Worm (Caenorhabditis elegans) whole organism, L4/young adult: ENCODE measurements around the gene F38H4.4.

Experiments
- W03F9.2 ChIP-seq: fragments of 150-350 bp; optimal IDR thresholded peaks from 2 replicates; lab custom pipeline; 2014; ENCODE audit warnings: missing biosample characterization, missing genetic modification characterization
- dao-5 ChIP-seq: sonication (generic microtip); optimal IDR thresholded peaks from 2 replicates; lab custom pipeline; 2016; ENCODE audit warnings: missing genotype, missing genetic modification characterization, moderate library complexity, missing compliant biosample characterization
- him-1 ChIP-seq: sonication (generic microtip); optimal IDR thresholded peaks from 2 replicates; lab custom pipeline; 2016; ENCODE audit warnings: missing genotype, missing genetic modification reagents, missing genetic modification characterization, missing compliant biosample characterization

DNA sequence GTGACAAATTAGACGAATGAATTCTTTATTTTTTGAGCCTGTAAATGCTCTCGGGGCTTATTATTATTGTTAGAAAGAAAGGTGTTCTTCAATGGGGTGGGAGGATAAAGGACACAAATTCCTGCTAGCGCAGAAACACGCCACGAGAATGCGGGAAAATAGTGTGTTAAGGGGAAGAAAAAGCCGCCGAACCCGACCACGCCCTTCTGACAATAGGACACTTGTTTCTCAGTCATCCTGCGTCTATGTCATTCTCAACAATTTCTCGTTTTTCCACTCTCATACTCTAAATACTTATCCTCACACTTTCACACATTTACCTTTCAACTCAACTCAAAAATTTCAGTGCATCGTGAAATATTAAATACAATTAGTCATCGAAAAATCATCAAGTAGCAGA is 34.2 kb upstream of the F38H4.4 start, which contains the start of gene M117.1:
- TF ChIP-seq dao-5 (tag; lab: Kevin White, UChicago): no peak
- no peak for TF ChIP-seq him-1 (tag; lab: Kevin White, UChicago)
- TF ChIP-seq W03F9.2 (tag; lab: Kevin White, UChicago): no peak
